Worm (Caenorhabditis elegans) whole organism, young adult: Measurements from ENCODE around the gene F49E11.2.
A peak's percentile ranks its signal among the peaks of the same experiment; 100 is the strongest.

ENCODE experiments used
- F33H1.4 ChIP-seq: fragments of 200-800 bp; sonication (Bioruptor generic); IDR thresholded peaks from 2 replicates; pipeline ENCODE4 v1.3.6; 2022; ENCODE audit warnings: missing genetic modification reagents, missing genetic modification characterization, missing compliant biosample characterization
- F37B4.10 ChIP-seq: fragments of 200-800 bp; sonication (Bioruptor generic); IDR thresholded peaks from 2 replicates; pipeline ENCODE4 v1.3.6; 2022; ENCODE audit warnings: missing genetic modification characterization, missing compliant biosample characterization
- F39B2.1 ChIP-seq: fragments of 200-800 bp; sonication (Bioruptor generic); IDR thresholded peaks from 2 replicates; pipeline ENCODE4 v1.3.6; 2022; ENCODE audit warnings: missing genetic modification reagents, missing genetic modification characterization, missing compliant biosample characterization
- F49E8.2 ChIP-seq: sonication (generic microtip); optimal IDR thresholded peaks from 3 replicates; lab custom pipeline; 2017; ENCODE audit warnings: missing genetic modification characterization, mild to moderate bottlenecking, missing compliant biosample characterization, antibody characterized with exemption, moderate library complexity; ENCODE audit not compliant: insufficient read depth
- F52B5.7 ChIP-seq: sonication (generic microtip); optimal IDR thresholded peaks from 2 replicates; lab custom pipeline; 2016; ENCODE audit warnings: mild to moderate bottlenecking, missing genetic modification characterization, missing compliant biosample characterization
- K11D2.4 ChIP-seq: fragments of 200-800 bp; sonication (Bioruptor generic); IDR thresholded peaks from 2 replicates; pipeline ENCODE4 v1.3.6; 2022; ENCODE audit warnings: missing genetic modification reagents, missing genetic modification characterization, missing compliant biosample characterization
- T26A5.8 ChIP-seq: sonication (generic microtip); optimal IDR thresholded peaks from 2 replicates; lab custom pipeline; 2016; ENCODE audit warnings: missing genetic modification characterization, missing compliant biosample characterization
- Y53G8AR.9 ChIP-seq: fragments of 200-800 bp; sonication (Bioruptor generic); conservative IDR thresholded peaks from 2 replicates; pipeline ENCODE4 v1.3.6; 2022; ENCODE audit warnings: missing genetic modification reagents, missing genetic modification characterization, missing compliant biosample characterization
- ZK185.1 ChIP-seq: sonication (generic microtip); optimal IDR thresholded peaks from 2 replicates; lab custom pipeline; 2016; ENCODE audit warnings: mild to moderate bottlenecking, missing genetic modification characterization, missing compliant biosample characterization; ENCODE audit not compliant: poor library complexity, severe bottlenecking
- attf-3 ChIP-seq: fragments of 200-800 bp; sonication (Bioruptor generic); conservative IDR thresholded peaks from 2 replicates; pipeline ENCODE4 v1.3.6; 2022; ENCODE audit warnings: missing genetic modification reagents, missing genetic modification characterization, missing compliant biosample characterization
- cebp-1 ChIP-seq, 2 experiments: fragments of 200-800 bp in 1 of 2; sonication (Bioruptor generic) in 1 of 2; sonication (generic microtip) in 1 of 2; IDR thresholded peaks in 1 of 2; optimal IDR thresholded peaks in 1 of 2; 2 replicates each; pipeline versions ENCODE4 v1.3.6 to Lab custom; 2017 to 2022; ENCODE audit warnings: missing compliant biosample characterization in 2 of 2, missing genetic modification characterization in 2 of 2, mild to moderate bottlenecking in 1 of 2, missing genetic modification reagents in 1 of 2, moderate library complexity in 1 of 2
- cebp-2 ChIP-seq: fragments of 200-800 bp; sonication (Bioruptor generic); IDR thresholded peaks from 2 replicates; pipeline ENCODE4 v1.3.6; 2022; ENCODE audit warnings: missing genetic modification characterization, missing compliant biosample characterization
- ceh-27 ChIP-seq: fragments of 200-800 bp; sonication (Bioruptor generic); optimal IDR thresholded peaks from 2 replicates; lab custom pipeline; 2018; ENCODE audit warnings: mild to moderate bottlenecking, missing genetic modification characterization, moderate library complexity, missing compliant biosample characterization
- ceh-40 ChIP-seq: fragments of 200-800 bp; sonication (Bioruptor generic); IDR thresholded peaks from 2 replicates; pipeline ENCODE4 v1.3.6; 2022; ENCODE audit warnings: missing genetic modification characterization, missing compliant biosample characterization
- ceh-58 ChIP-seq: fragments of 200-800 bp; sonication (Bioruptor generic); IDR thresholded peaks from 2 replicates; pipeline ENCODE4 v1.3.6; 2022; ENCODE audit warnings: missing genetic modification characterization, missing compliant biosample characterization
- chd-7 ChIP-seq: sonication (generic microtip); optimal IDR thresholded peaks from 2 replicates; lab custom pipeline; 2016; ENCODE audit warnings: mild to moderate bottlenecking, missing genetic modification characterization, moderate library complexity, missing compliant biosample characterization
- die-1 ChIP-seq: sonication (generic microtip); optimal IDR thresholded peaks from 2 replicates; lab custom pipeline; 2016; ENCODE audit warnings: missing genotype, mild to moderate bottlenecking, missing genetic modification characterization, missing compliant biosample characterization
- ets-4 ChIP-seq: fragments of 200-800 bp; sonication (Bioruptor generic); optimal IDR thresholded peaks from 2 replicates; lab custom pipeline; 2018; ENCODE audit warnings: mild to moderate bottlenecking, missing genetic modification characterization, missing compliant biosample characterization
- lag-1 ChIP-seq: fragments of 200-800 bp; sonication (Bioruptor generic); IDR thresholded peaks from 2 replicates; pipeline ENCODE4 v1.3.6; 2022; ENCODE audit warnings: missing genetic modification reagents, missing genetic modification characterization, missing compliant biosample characterization
- let-526 ChIP-seq: fragments of 200-800 bp; sonication (Bioruptor generic); IDR thresholded peaks from 2 replicates; pipeline ENCODE4 v1.3.6; 2022; ENCODE audit warnings: missing genetic modification reagents, missing genetic modification characterization, missing compliant biosample characterization
- lin-35 ChIP-seq, 3 experiments: fragments of 150-350 bp in 2 of 3; sonication (generic microtip) in 1 of 3; optimal IDR thresholded peaks; 2 replicates each; lab custom pipeline; 2014 to 2018; ENCODE audit warnings: missing biosample characterization in 3 of 3, missing genetic modification characterization in 3 of 3, missing genetic modification reagents in 3 of 3
- lin-40 ChIP-seq: sonication (generic microtip); optimal IDR thresholded peaks from 2 replicates; lab custom pipeline; 2016; ENCODE audit warnings: missing genetic modification characterization, mild to moderate bottlenecking, missing compliant biosample characterization, missing genotype, missing genetic modification reagents
- lsl-1 ChIP-seq: fragments of 200-800 bp; sonication (Bioruptor generic); optimal IDR thresholded peaks from 2 replicates; lab custom pipeline; 2018; ENCODE audit warnings: mild to moderate bottlenecking, missing genetic modification characterization, moderate library complexity, missing compliant biosample characterization
- lsy-27 ChIP-seq: sonication (generic microtip); optimal IDR thresholded peaks from 2 replicates; lab custom pipeline; 2017; ENCODE audit warnings: missing genetic modification characterization, mild to moderate bottlenecking, missing compliant biosample characterization, antibody characterized with exemption, missing genotype, borderline replicate concordance; ENCODE audit not compliant: insufficient read depth
- madf-8 ChIP-seq: fragments of 200-800 bp; sonication (Bioruptor generic); conservative IDR thresholded peaks from 2 replicates; pipeline ENCODE4 v1.3.6; 2022; ENCODE audit warnings: missing genetic modification reagents, missing genetic modification characterization, missing compliant biosample characterization
- mxl-1 ChIP-seq: sonication (generic microtip); optimal IDR thresholded peaks from 2 replicates; lab custom pipeline; 2016; ENCODE audit warnings: missing genetic modification characterization, missing compliant biosample characterization
- nfya-1 ChIP-seq: sonication (generic microtip); optimal IDR thresholded peaks from 2 replicates; lab custom pipeline; 2017; ENCODE audit warnings: antibody characterized with exemption, missing compliant biosample characterization, missing genetic modification characterization, borderline replicate concordance; ENCODE audit not compliant: insufficient read depth
- nfyb-1 ChIP-seq: fragments of 200-800 bp; sonication (Bioruptor generic); IDR thresholded peaks from 2 replicates; pipeline ENCODE4 v1.3.6; 2022; ENCODE audit warnings: missing genetic modification reagents, missing genetic modification characterization, missing compliant biosample characterization
- nhr-120 ChIP-seq: fragments of 200-800 bp; sonication (Bioruptor generic); IDR thresholded peaks from 2 replicates; pipeline ENCODE4 v1.3.6; 2022; ENCODE audit warnings: missing genetic modification characterization, missing compliant biosample characterization
- nhr-27 ChIP-seq: fragments of 200-800 bp; sonication (Bioruptor generic); optimal IDR thresholded peaks from 2 replicates; lab custom pipeline; 2018; ENCODE audit warnings: mild to moderate bottlenecking, missing genetic modification characterization, moderate library complexity, missing compliant biosample characterization
- nhr-90 ChIP-seq: sonication (generic microtip); optimal IDR thresholded peaks from 2 replicates; lab custom pipeline; 2016; ENCODE audit warnings: missing genotype, mild to moderate bottlenecking, missing genetic modification characterization, missing compliant biosample characterization
- pbrm-1 ChIP-seq: fragments of 200-800 bp; sonication (Bioruptor generic); IDR thresholded peaks from 2 replicates; pipeline ENCODE4 v1.3.6; 2022; ENCODE audit warnings: missing genetic modification reagents, missing genetic modification characterization, missing compliant biosample characterization
- sdz-38 ChIP-seq: sonication (generic microtip); optimal IDR thresholded peaks from 2 replicates; lab custom pipeline; 2016; ENCODE audit warnings: missing genotype, missing genetic modification characterization, missing compliant biosample characterization
- somi-1 ChIP-seq: fragments of 200-800 bp; sonication (Bioruptor generic); optimal IDR thresholded peaks from 2 replicates; lab custom pipeline; 2018; ENCODE audit warnings: mild to moderate bottlenecking, missing genetic modification characterization, missing compliant biosample characterization
- xnd-1 ChIP-seq: sonication (generic microtip); optimal IDR thresholded peaks from 2 replicates; lab custom pipeline; 2016; ENCODE audit warnings: missing genotype, missing genetic modification reagents, missing genetic modification characterization, missing compliant biosample characterization
- zfh-2 ChIP-seq: fragments of 200-800 bp; sonication (Bioruptor generic); conservative IDR thresholded peaks from 2 replicates; pipeline ENCODE4 v1.3.6; 2022; ENCODE audit warnings: missing genetic modification reagents, missing genetic modification characterization, missing compliant biosample characterization
- ztf-22 ChIP-seq: fragments of 200-800 bp; sonication (Bioruptor generic); optimal IDR thresholded peaks from 2 replicates; lab custom pipeline; 2018; ENCODE audit warnings: mild to moderate bottlenecking, missing genetic modification characterization, moderate library complexity, missing compliant biosample characterization
- ztf-26 ChIP-seq: sonication (generic microtip); optimal IDR thresholded peaks from 2 replicates; lab custom pipeline; 2017; ENCODE audit warnings: missing genetic modification characterization, missing compliant biosample characterization
- ztf-3 ChIP-seq: fragments of 200-800 bp; sonication (Bioruptor generic); optimal IDR thresholded peaks from 2 replicates; lab custom pipeline; 2018; ENCODE audit warnings: mild to moderate bottlenecking, missing genetic modification characterization, missing compliant biosample characterization

The F49E11.2 gene

DNA sequence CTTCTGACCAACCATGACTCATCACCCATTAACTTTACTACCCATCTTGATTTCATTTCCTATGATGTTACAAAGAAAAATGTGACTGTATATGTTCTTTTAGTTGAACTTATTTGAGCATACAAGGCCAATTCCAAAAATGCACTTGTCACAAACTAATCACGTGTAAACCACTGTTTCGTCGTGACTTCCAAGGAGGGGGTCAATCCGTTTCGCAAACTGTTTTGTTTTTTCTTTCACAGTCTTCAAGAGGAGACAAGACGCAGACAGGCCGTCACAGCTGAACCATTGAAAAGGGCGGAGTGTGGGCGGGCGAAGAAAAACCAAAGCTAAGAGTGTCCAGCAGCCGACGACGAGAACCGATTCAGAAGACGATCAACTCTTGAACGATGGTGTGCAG is 40.3 kb upstream of the F49E11.2 start, which contains the start of gene C39E9.8:
C39E9.8 (plus strand) TSS at position 328 of the 400 bp plus-strand sequence.
- TF ChIP-seq cebp-2 (GFP tag; lab: Robert Waterston, UW) (0 out of 2 replicates have a peak, but pooled peaks have one; percentile 38), F52B5.7 (tag; lab: Kevin White, UChicago) (no peak), attf-3 (GFP tag; lab: Robert Waterston, UW) (no peak), Y53G8AR.9 (GFP tag; lab: Robert Waterston, UW) (no peak), ceh-27 (GFP tag; lab: Kevin White, UChicago) (peak; percentile 36), let-526 (no peak), ceh-58 (no peak), lin-35 (GFP tag; optimal IDR thresholded peaks at IDR 0.05; lab: Kevin White, UChicago) (no peak), pbrm-1 (GFP tag; lab: Robert Waterston, UW) (no peak), nhr-120 (GFP tag; lab: Robert Waterston, UW) (no peak), sdz-38 (tag; lab: Kevin White, UChicago) (no peak), mxl-1 (tag; lab: Kevin White, UChicago) (no peak), nfya-1 (tag; lab: Kevin White, UChicago) (no peak), cebp-1 (GFP tag; IDR thresholded peaks at IDR 0.05; lab: Robert Waterston, UW) (no peak), cebp-1 (tag; optimal IDR thresholded peaks at IDR 0.05; lab: Kevin White, UChicago) (peak; percentile 24), ztf-3 (no peak), F33H1.4 (GFP tag; lab: Robert Waterston, UW) (no peak), madf-8 (GFP tag; lab: Robert Waterston, UW) (no peak), lag-1 (GFP tag; lab: Robert Waterston, UW) (no peak), ztf-26 (tag; lab: Kevin White, UChicago) (peak; percentile 38), T26A5.8 (tag; lab: Kevin White, UChicago) (no peak)

DNA sequence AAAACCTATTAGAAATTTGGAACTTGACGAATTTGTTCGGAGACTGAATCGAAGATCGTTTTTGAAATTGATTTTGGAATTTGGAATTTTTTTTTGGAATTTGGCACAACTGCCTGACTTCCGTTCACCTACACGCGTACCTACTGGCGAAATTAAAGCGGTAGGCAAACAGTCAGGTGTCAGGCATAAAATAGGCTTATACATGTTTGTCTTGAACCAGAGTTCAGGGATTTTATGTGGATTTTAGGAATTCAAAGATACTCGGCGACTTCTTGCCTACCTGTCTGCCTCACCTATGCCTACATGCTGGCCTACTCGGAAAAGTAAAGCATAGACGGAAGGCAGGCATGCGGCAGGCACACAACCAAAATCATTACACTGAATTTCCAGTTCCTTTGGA is 39.6 kb upstream of the F49E11.2 start:
- no peak for TF ChIP-seq nhr-27 (tag; lab: Kevin White, UChicago)
- TF ChIP-seq ZK185.1 = no peak
- TF ChIP-seq mxl-1 (tag; lab: Kevin White, UChicago) = no peak
- no peak for TF ChIP-seq xnd-1
- TF ChIP-seq lsy-27 (tag; lab: Kevin White, UChicago) = no peak
- no peak for TF ChIP-seq F49E8.2 (tag; lab: Kevin White, UChicago)

- TF ChIP-seq chd-7 (tag; lab: Kevin White, UChicago) (peak; percentile 33), F37B4.10 (GFP tag; lab: Robert Waterston, UW) (no peak), somi-1 (GFP tag; lab: Kevin White, UChicago) (peak; percentile 17), lin-40 (tag; lab: Kevin White, UChicago) (peak; percentile 17), lsl-1 (no peak), die-1 (peak; percentile 63), F39B2.1 (GFP tag; lab: Robert Waterston, UW) (no peak), zfh-2 (no peak), ceh-40 (no peak), K11D2.4 (GFP tag; lab: Robert Waterston, UW) (0 out of 2 replicates have a peak, but pooled peaks have one; percentile 30), nhr-90 (tag; lab: Kevin White, UChicago) (no peak), nfyb-1 (GFP tag; lab: Robert Waterston, UW) (no peak), ztf-22 (no peak), ztf-26 (tag; lab: Kevin White, UChicago) (peak; percentile 78), ets-4 (GFP tag; lab: Kevin White, UChicago) (no peak)
Measured at ce11 chrIV:13077694-13078093, 38.9 kb upstream of the F49E11.2 start.
